Worm (Caenorhabditis elegans) whole organism, midembryonic: ENCODE data around the gene K11D12.12.

Source experiments
- T22C8.4 ChIP-seq: fragments of 200-800 bp; sonication (Bioruptor generic); IDR thresholded peaks from 2 replicates; pipeline ENCODE4 v1.3.6; 2022; ENCODE audit warnings: missing genetic modification characterization, missing compliant biosample characterization
- flt-1 ChIP-seq: fragments of 200-800 bp; sonication (Bioruptor generic); IDR thresholded peaks from 2 replicates; pipeline ENCODE4 v1.3.6; 2022; ENCODE audit warnings: missing genetic modification characterization, missing compliant biosample characterization
- ref-1 ChIP-seq: fragments of 200-800 bp; sonication (Bioruptor generic); conservative IDR thresholded peaks from 2 replicates; pipeline ENCODE4 v1.3.6; 2022; ENCODE audit warnings: missing genetic modification reagents, missing genetic modification characterization, missing compliant biosample characterization

DNA sequence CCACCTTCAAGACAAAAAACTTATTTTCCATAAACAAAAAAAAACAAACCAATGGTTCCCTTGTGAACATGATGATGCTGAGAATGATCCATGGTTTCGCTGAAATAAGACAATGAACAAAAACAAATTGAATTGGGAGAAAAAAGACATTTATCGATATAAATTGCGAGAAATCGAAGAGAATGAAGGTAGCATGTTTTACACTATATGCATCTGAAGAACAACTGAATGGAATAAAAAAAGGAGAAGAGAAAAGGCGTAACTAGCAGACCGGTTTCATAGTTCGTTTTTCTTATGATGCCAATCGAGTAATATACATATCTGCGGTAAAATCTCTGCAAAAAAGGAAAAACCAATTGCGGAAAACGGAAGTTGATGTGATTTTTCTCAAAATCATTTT lies 17.4 kb downstream of the K11D12.12 start, which contains the start of gene Y58A7A.1:
- TF ChIP-seq flt-1 (GFP tag; lab: Robert Waterston, UW), result no peak
- TF ChIP-seq T22C8.4 (GFP tag; lab: Robert Waterston, UW), result no peak
- TF ChIP-seq ref-1, result no peak
